Worm (Caenorhabditis elegans) whole organism, L4 larva: ENCODE results near the gene mrpl-40.

Source experiments
- F49E8.2 ChIP-seq: sonication (generic microtip); optimal IDR thresholded peaks from 2 replicates; lab custom pipeline; 2016; ENCODE audit warnings: missing compliant biosample characterization, mild to moderate bottlenecking, missing genetic modification characterization, borderline replicate concordance
- Y5F2A.4 ChIP-seq: fragments of 200-800 bp; sonication (Bioruptor generic); optimal IDR thresholded peaks from 2 replicates; lab custom pipeline; 2018; ENCODE audit warnings: mild to moderate bottlenecking, missing genetic modification characterization, missing compliant biosample characterization
- aly-2 ChIP-seq: sonication (generic microtip); optimal IDR thresholded peaks from 2 replicates; lab custom pipeline; 2018; ENCODE audit warnings: missing biosample characterization, missing genetic modification characterization
- ceh-82 ChIP-seq: sonication (generic microtip); optimal IDR thresholded peaks from 2 replicates; lab custom pipeline; 2017; ENCODE audit warnings: missing biosample characterization, missing genetic modification characterization
- dpl-1 ChIP-seq: fragments of 150-350 bp; optimal IDR thresholded peaks from 2 replicates; lab custom pipeline; 2014; ENCODE audit warnings: missing biosample characterization, missing genetic modification reagents, missing genetic modification characterization
- hmg-1.1 ChIP-seq: fragments of 200-800 bp; sonication (Bioruptor generic); IDR thresholded peaks from 2 replicates; pipeline ENCODE4 v1.3.6; 2022; ENCODE audit warnings: missing genetic modification reagents, missing genetic modification characterization, missing compliant biosample characterization
- nhr-48 ChIP-seq: sonication (generic microtip); optimal IDR thresholded peaks from 2 replicates; lab custom pipeline; 2016; ENCODE audit warnings: mild to moderate bottlenecking, missing genetic modification characterization, missing compliant biosample characterization
- nhr-77 ChIP-seq: fragments of 150-350 bp; optimal IDR thresholded peaks from 2 replicates; lab custom pipeline; 2014; ENCODE audit warnings: missing biosample characterization, missing genetic modification characterization
- pha-4 ChIP-seq, 2 experiments: fragments of 150-350 bp in 1 of 2; fragments of 200-800 bp in 1 of 2; sonication (Bioruptor generic) in 1 of 2; IDR thresholded peaks in 1 of 2; optimal IDR thresholded peaks in 1 of 2; 2 replicates each; pipeline versions ENCODE4 v1.3.6 to Lab custom; 2014 to 2022; ENCODE audit warnings: missing genetic modification characterization in 2 of 2, missing genetic modification reagents in 2 of 2, missing biosample characterization in 1 of 2, missing compliant biosample characterization in 1 of 2
- pqm-1 ChIP-seq: sonication (generic microtip); optimal IDR thresholded peaks from 2 replicates; lab custom pipeline; 2017; ENCODE audit warnings: missing biosample characterization, missing genetic modification characterization
- rbr-2 ChIP-seq: sonication (generic microtip); optimal IDR thresholded peaks from 2 replicates; lab custom pipeline; 2016; ENCODE audit warnings: missing genotype, missing genetic modification characterization, missing compliant biosample characterization
- saeg-2 ChIP-seq: fragments of 200-800 bp; sonication (Bioruptor generic); IDR thresholded peaks from 2 replicates; pipeline ENCODE4 v1.3.6; 2022; ENCODE audit warnings: missing genetic modification reagents, missing genetic modification characterization, missing compliant biosample characterization
- unc-39 ChIP-seq: sonication (generic microtip); optimal IDR thresholded peaks from 2 replicates; lab custom pipeline; 2017; ENCODE audit warnings: missing biosample characterization, missing genetic modification characterization
- ztf-11 ChIP-seq: fragments of 150-350 bp; optimal IDR thresholded peaks from 2 replicates; lab custom pipeline; 2014; ENCODE audit warnings: missing biosample characterization, missing genetic modification characterization

DNA sequence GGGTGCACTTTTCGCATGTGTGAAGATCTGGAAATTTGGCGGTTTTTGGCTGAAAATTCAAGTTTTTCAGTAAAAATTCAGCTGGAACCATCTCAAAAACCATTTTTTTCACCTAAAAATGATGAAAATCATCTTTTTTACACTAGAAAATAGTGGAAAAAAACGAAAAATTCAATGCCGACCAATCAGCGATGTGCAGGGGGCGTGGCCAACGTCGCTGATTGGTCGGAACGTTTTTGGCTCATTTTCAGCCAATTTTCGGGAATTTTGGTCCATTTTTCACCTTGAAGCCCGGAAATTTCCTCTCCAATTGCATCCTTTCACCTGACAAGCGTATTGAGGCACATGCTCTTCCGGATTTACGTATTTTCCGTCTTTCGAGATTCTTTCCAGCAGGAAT lies 3.0 kb upstream of the mrpl-40 start:
- TF ChIP-seq nhr-48 (tag; lab: Kevin White, UChicago) (no peak), pha-4 (GFP tag; IDR thresholded peaks at IDR 0.05; lab: Robert Waterston, UW) (no peak), pha-4 (tag; optimal IDR thresholded peaks at IDR 0.05; lab: Kevin White, UChicago) (no peak), Y5F2A.4 (GFP tag; lab: Kevin White, UChicago) (no peak), unc-39 (tag; lab: Kevin White, UChicago) (no peak), F49E8.2 (tag; lab: Kevin White, UChicago) (no peak), nhr-77 (no peak), saeg-2 (GFP tag; lab: Robert Waterston, UW) (no peak), aly-2 (tag; lab: Kevin White, UChicago) (no peak), rbr-2 (no peak), dpl-1 (no peak), hmg-1.1 (no peak), ceh-82 (no peak), pqm-1 (tag; lab: Kevin White, UChicago) (no peak), ztf-11 (tag; lab: Kevin White, UChicago) (no peak)
